Worm (Caenorhabditis elegans) whole organism, mixed stage, embryonic: ENCODE data around the gene dnj-14.

Source experiments
- M03D4.4 ChIP-seq: sonication (generic microtip); optimal IDR thresholded peaks from 2 replicates; lab custom pipeline; 2017; ENCODE audit warnings: mild to moderate bottlenecking, missing genetic modification characterization, missing compliant biosample characterization
- bed-3 ChIP-seq: fragments of 200-800 bp; sonication (Bioruptor generic); optimal IDR thresholded peaks from 3 replicates; lab custom pipeline; 2018; ENCODE audit warnings: mild to moderate bottlenecking, missing genetic modification characterization, moderate library complexity, missing compliant biosample characterization
- blmp-1 ChIP-seq: fragments of 150-350 bp; optimal IDR thresholded peaks from 2 replicates; lab custom pipeline; 2014; ENCODE audit warnings: missing biosample characterization, missing genetic modification characterization
- ceh-43 ChIP-seq: fragments of 200-800 bp; sonication (Bioruptor generic); optimal IDR thresholded peaks from 2 replicates; lab custom pipeline; 2018; ENCODE audit warnings: mild to moderate bottlenecking, missing genetic modification characterization, moderate library complexity, missing compliant biosample characterization
- ceh-83 ChIP-seq: fragments of 200-800 bp; sonication (Bioruptor generic); optimal IDR thresholded peaks from 2 replicates; lab custom pipeline; 2018; ENCODE audit warnings: mild to moderate bottlenecking, missing genetic modification characterization, missing compliant biosample characterization
- ces-1 ChIP-seq: fragments of 150-350 bp; optimal IDR thresholded peaks from 2 replicates; lab custom pipeline; 2014; ENCODE audit warnings: missing biosample characterization, missing genetic modification reagents, missing genetic modification characterization
- cnd-1 ChIP-seq: fragments of 200-800 bp; sonication (Bioruptor generic); optimal IDR thresholded peaks from 2 replicates; lab custom pipeline; 2018; ENCODE audit warnings: mild to moderate bottlenecking, missing genetic modification characterization, missing compliant biosample characterization
- drap-1 ChIP-seq: fragments of 200-800 bp; sonication (Bioruptor generic); optimal IDR thresholded peaks from 3 replicates; lab custom pipeline; 2018; ENCODE audit warnings: mild to moderate bottlenecking, missing genetic modification characterization, missing compliant biosample characterization
- elt-1 ChIP-seq: sonication (generic microtip); optimal IDR thresholded peaks from 2 replicates; lab custom pipeline; 2017; ENCODE audit warnings: missing genetic modification characterization, mild to moderate bottlenecking, missing compliant biosample characterization, antibody characterized with exemption, moderate library complexity, borderline replicate concordance; ENCODE audit not compliant: insufficient read depth
- elt-3 ChIP-seq: fragments of 150-350 bp; optimal IDR thresholded peaks from 2 replicates; lab custom pipeline; 2014; ENCODE audit warnings: missing biosample characterization, missing genetic modification characterization
- flh-1 ChIP-seq: fragments of 200-800 bp; sonication (Bioruptor generic); optimal IDR thresholded peaks from 2 replicates; lab custom pipeline; 2018; ENCODE audit warnings: mild to moderate bottlenecking, missing genetic modification characterization, moderate library complexity, missing compliant biosample characterization
- ham-2 ChIP-seq: fragments of 200-800 bp; sonication (Bioruptor generic); optimal IDR thresholded peaks from 2 replicates; lab custom pipeline; 2018; ENCODE audit warnings: mild to moderate bottlenecking, missing genetic modification characterization, missing compliant biosample characterization
- hlh-1 ChIP-seq: fragments of 150-350 bp; optimal IDR thresholded peaks from 2 replicates; lab custom pipeline; 2014; ENCODE audit warnings: missing biosample characterization, missing genetic modification reagents, missing genetic modification characterization
- lin-13 ChIP-seq: fragments of 150-350 bp; optimal IDR thresholded peaks from 2 replicates; lab custom pipeline; 2014; ENCODE audit warnings: missing biosample characterization, missing genetic modification characterization
- lin-32 ChIP-seq: fragments of 200-800 bp; sonication (Bioruptor generic); optimal IDR thresholded peaks from 2 replicates; lab custom pipeline; 2018; ENCODE audit warnings: mild to moderate bottlenecking, missing genetic modification characterization, missing compliant biosample characterization
- lsy-2 ChIP-seq: fragments of 150-350 bp; optimal IDR thresholded peaks from 2 replicates; lab custom pipeline; 2014; ENCODE audit warnings: missing biosample characterization, missing genetic modification characterization
- mab-5 ChIP-seq: fragments of 150-350 bp; optimal IDR thresholded peaks from 2 replicates; lab custom pipeline; 2014; ENCODE audit warnings: missing biosample characterization, missing genetic modification characterization
- mls-2 ChIP-seq: sonication (generic microtip); optimal IDR thresholded peaks from 2 replicates; lab custom pipeline; 2016; ENCODE audit warnings: mild to moderate bottlenecking, missing genetic modification characterization, moderate library complexity, missing compliant biosample characterization
- nhr-12 ChIP-seq: fragments of 150-350 bp; optimal IDR thresholded peaks from 2 replicates; lab custom pipeline; 2014; ENCODE audit warnings: missing biosample characterization, missing genetic modification characterization
- nhr-2 ChIP-seq: fragments of 150-350 bp; optimal IDR thresholded peaks from 2 replicates; lab custom pipeline; 2014; ENCODE audit warnings: missing biosample characterization, missing genetic modification characterization
- nhr-237 ChIP-seq: fragments of 150-350 bp; optimal IDR thresholded peaks from 2 replicates; lab custom pipeline; 2014; ENCODE audit warnings: missing biosample characterization, missing genetic modification characterization
- nhr-28 ChIP-seq: fragments of 150-350 bp; optimal IDR thresholded peaks from 2 replicates; lab custom pipeline; 2014; ENCODE audit warnings: missing biosample characterization, missing genetic modification characterization
- nhr-76 ChIP-seq: sonication (generic microtip); optimal IDR thresholded peaks from 2 replicates; lab custom pipeline; 2017; ENCODE audit warnings: missing biosample characterization, missing genetic modification characterization
- sem-2 ChIP-seq: fragments of 200-800 bp; sonication (Bioruptor generic); optimal IDR thresholded peaks from 2 replicates; lab custom pipeline; 2018; ENCODE audit warnings: mild to moderate bottlenecking, missing genetic modification characterization, missing compliant biosample characterization
- snpc-4 ChIP-seq: fragments of 150-350 bp; optimal IDR thresholded peaks from 2 replicates; lab custom pipeline; 2014; ENCODE audit warnings: missing biosample characterization, missing genetic modification characterization
- sptf-1 ChIP-seq: sonication (generic microtip); optimal IDR thresholded peaks from 2 replicates; lab custom pipeline; 2017; ENCODE audit warnings: mild to moderate bottlenecking, missing genetic modification characterization, moderate library complexity, missing compliant biosample characterization
- tbx-8 ChIP-seq: fragments of 200-800 bp; sonication (Bioruptor generic); optimal IDR thresholded peaks from 2 replicates; lab custom pipeline; 2018; ENCODE audit warnings: mild to moderate bottlenecking, missing genetic modification characterization, moderate library complexity, missing compliant biosample characterization
- unc-39 ChIP-seq: fragments of 150-350 bp; optimal IDR thresholded peaks from 2 replicates; lab custom pipeline; 2014; ENCODE audit warnings: missing biosample characterization, missing genetic modification characterization
- unc-62 ChIP-seq: fragments of 150-350 bp; optimal IDR thresholded peaks from 2 replicates; lab custom pipeline; 2014; ENCODE audit warnings: missing biosample characterization, missing genetic modification reagents, missing genetic modification characterization
- zip-8 ChIP-seq: fragments of 150-350 bp; optimal IDR thresholded peaks from 2 replicates; lab custom pipeline; 2014; ENCODE audit warnings: missing biosample characterization, missing genetic modification characterization

Gene dnj-14

DNA sequence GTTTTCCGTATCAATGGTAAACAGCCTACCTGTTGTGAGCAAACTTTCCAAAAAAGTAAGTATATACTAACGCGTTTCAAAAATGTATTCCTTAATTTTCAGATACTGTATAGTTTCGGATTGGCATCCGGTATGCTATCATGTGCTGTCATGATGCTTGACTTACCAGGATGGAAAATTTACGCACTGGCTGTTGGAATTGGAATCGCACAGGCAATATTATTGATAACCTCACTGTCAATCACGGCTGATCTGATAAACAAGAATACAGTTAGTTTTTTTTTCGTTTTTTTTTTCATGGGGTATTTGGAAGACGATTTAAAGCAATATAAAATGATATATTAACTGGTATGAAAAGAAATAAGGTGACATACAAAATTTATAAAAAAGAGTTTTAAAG is 39.7 kb downstream of the dnj-14 start:
- TF ChIP-seq zip-8 (no peak), ceh-83 (GFP tag; lab: Kevin White, UChicago) (no peak), cnd-1 (no peak), hlh-1 (tag; lab: Kevin White, UChicago) (no peak), unc-39 (tag; lab: Kevin White, UChicago) (no peak), ceh-43 (no peak), unc-62 (GFP tag; lab: Kevin White, UChicago) (no peak), nhr-2 (no peak), sptf-1 (tag; lab: Kevin White, UChicago) (no peak), nhr-76 (tag; lab: Kevin White, UChicago) (no peak), mls-2 (tag; lab: Kevin White, UChicago) (no peak), snpc-4 (tag; lab: Kevin White, UChicago) (no peak), lin-32 (GFP tag; lab: Kevin White, UChicago) (no peak), mab-5 (tag; lab: Kevin White, UChicago) (no peak), flh-1 (GFP tag; lab: Kevin White, UChicago) (no peak), drap-1 (GFP tag; lab: Kevin White, UChicago) (no peak), sem-2 (GFP tag; lab: Kevin White, UChicago) (no peak), blmp-1 (tag; lab: Kevin White, UChicago) (no peak), ham-2 (GFP tag; lab: Kevin White, UChicago) (no peak)
- TF ChIP-seq, all 35 proteins: peak for 0

DNA sequence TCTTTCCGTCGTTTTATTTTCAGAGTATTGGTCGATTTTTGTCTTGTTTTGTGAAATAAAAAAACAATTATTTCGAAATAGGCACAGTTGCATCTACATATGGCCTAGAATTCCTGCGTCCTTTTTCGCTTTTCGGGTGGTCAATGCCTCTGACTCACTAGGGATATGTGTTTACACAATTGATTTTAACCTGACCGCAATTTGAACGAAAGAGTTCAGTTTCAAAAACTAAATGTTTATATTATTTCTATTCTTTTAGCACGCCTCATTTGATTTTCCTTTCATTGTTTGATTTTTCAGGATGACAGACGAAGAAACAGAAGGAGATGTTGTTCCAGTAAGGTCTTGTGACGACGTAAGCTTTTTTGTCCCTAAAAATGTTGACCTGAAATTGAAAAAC is 43.8 kb downstream of the dnj-14 start, which contains the start of gene mfsd-12:
mfsd-12 (plus strand) TSS at position 301 of the 400 bp plus-strand sequence.
- no peak for TF ChIP-seq nhr-28
- TF ChIP-seq ces-1, result no peak
- TF ChIP-seq nhr-12 (tag; lab: Kevin White, UChicago), result no peak
- TF ChIP-seq sptf-1 (tag; lab: Kevin White, UChicago), result no peak
- TF ChIP-seq sem-2 (GFP tag; lab: Kevin White, UChicago), result no peak
- TF ChIP-seq zip-8, result no peak
- TF ChIP-seq mls-2 (tag; lab: Kevin White, UChicago), result no peak
- no peak for TF ChIP-seq bed-3 (GFP tag; lab: Kevin White, UChicago)
- no peak for TF ChIP-seq mab-5 (tag; lab: Kevin White, UChicago)
- no peak for TF ChIP-seq flh-1 (GFP tag; lab: Kevin White, UChicago)
- no peak for TF ChIP-seq ceh-83 (GFP tag; lab: Kevin White, UChicago)
- no peak for TF ChIP-seq lsy-2 (tag; lab: Kevin White, UChicago)
- no peak for TF ChIP-seq cnd-1
- no peak for TF ChIP-seq drap-1 (GFP tag; lab: Kevin White, UChicago)
- no peak for TF ChIP-seq M03D4.4 (tag; lab: Kevin White, UChicago)

DNA sequence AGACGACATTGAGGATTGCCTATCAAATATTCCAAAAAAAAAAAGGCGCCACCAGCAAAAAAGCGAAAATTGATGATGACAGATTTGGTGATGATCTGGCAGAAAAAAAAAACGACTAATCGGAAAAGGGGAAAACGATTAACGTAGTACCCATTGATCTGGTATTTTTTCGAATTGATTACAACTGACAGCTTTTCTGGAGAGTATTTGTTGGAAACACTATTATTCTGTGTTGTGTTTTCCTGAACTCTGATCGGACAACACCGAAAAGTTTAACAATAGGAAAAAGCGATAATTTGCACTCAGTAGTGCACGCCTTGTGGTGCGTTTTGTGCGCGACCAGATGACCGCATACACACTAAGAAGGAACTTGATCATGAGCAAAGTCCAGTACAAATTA is 46.9 kb downstream of the dnj-14 start:
- TF ChIP-seq elt-1 (tag; lab: Kevin White, UChicago) (no peak), ceh-83 (GFP tag; lab: Kevin White, UChicago) (no peak), hlh-1 (tag; lab: Kevin White, UChicago) (no peak), ceh-43 (no peak), nhr-76 (tag; lab: Kevin White, UChicago) (no peak), cnd-1 (no peak), flh-1 (GFP tag; lab: Kevin White, UChicago) (no peak), drap-1 (GFP tag; lab: Kevin White, UChicago) (no peak), tbx-8 (GFP tag; lab: Kevin White, UChicago) (no peak), blmp-1 (tag; lab: Kevin White, UChicago) (no peak), nhr-12 (tag; lab: Kevin White, UChicago) (no peak), lsy-2 (tag; lab: Kevin White, UChicago) (no peak), nhr-28 (no peak), unc-39 (tag; lab: Kevin White, UChicago) (no peak), snpc-4 (tag; lab: Kevin White, UChicago) (no peak), nhr-237 (tag; lab: Kevin White, UChicago) (no peak), lin-13 (tag; lab: Kevin White, UChicago) (no peak), M03D4.4 (tag; lab: Kevin White, UChicago) (no peak)

DNA sequence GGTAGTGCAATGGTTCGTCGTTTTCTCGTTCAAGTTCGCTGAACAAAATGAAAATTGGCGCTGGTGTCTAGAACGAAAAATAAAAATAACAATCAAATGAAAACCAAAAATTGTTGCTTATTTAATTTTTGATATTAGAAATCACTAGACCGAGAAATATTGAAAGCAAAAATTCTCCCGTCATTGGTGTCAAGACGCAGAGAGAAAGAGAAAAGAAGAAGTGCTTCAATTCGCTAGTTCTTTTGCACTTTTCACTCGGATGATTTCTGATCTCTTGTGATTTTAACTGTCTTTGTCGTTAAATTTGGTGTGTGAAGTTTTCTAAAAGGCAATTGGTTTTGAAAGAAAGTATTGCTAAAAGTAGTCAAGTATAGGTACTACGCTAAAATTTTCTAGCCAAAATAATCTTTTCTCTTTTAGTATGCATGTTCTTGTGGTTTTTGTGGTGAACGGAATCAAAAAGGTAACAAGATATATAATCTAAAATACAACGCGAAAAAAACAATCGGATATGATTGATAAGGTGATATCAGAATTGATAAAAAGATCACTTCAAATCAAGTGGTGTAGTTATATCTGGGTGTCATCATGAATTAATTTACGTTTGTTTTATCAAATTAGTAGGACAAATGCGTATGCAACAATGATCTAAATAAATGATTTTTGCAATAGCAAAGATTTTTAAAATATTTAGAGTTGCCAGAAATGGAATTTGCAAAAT is 48.4 kb downstream of the dnj-14 start:
- no peak for TF ChIP-seq cnd-1
- peak; percentile 14 for TF ChIP-seq elt-3 (tag; lab: Kevin White, UChicago)
- no peak for TF ChIP-seq ham-2 (GFP tag; lab: Kevin White, UChicago)
